Fruit fly (Drosophila melanogaster) whole organism, prepupa: ENCODE measurements around the gene SkpD.

Experiments
- CG11294 ChIP-seq: fragments of 200-800 bp; sonication (Bioruptor generic); IDR thresholded peaks from 2 replicates; pipeline ENCODE4 v1.3.6; 2022; ENCODE audit warnings: missing biosample characterization, missing genetic modification characterization
- CG11762 ChIP-seq: fragments of 200-800 bp; sonication (Bioruptor generic); optimal IDR thresholded peaks from 3 replicates; lab custom pipeline; 2016; ENCODE audit warnings: missing biosample characterization, missing genetic modification characterization; ENCODE audit not compliant: insufficient read depth
- CG11902 ChIP-seq: fragments of 200-800 bp; sonication (Bioruptor generic); optimal IDR thresholded peaks from 3 replicates; lab custom pipeline; 2016; ENCODE audit warnings: missing biosample characterization, missing genetic modification characterization
- CG15336 ChIP-seq: fragments of 200-800 bp; sonication (Bioruptor generic); IDR thresholded peaks from 2 replicates; pipeline ENCODE4 v1.3.6; 2022; ENCODE audit warnings: missing biosample characterization, missing genetic modification characterization
- CG1621 ChIP-seq: fragments of 200-800 bp; sonication (Bioruptor generic); optimal IDR thresholded peaks from 3 replicates; lab custom pipeline; 2018; ENCODE audit warnings: missing biosample characterization, mild to moderate bottlenecking, missing genetic modification characterization
- CG16779 ChIP-seq: fragments of 200-800 bp; sonication (Bioruptor generic); optimal IDR thresholded peaks from 3 replicates; lab custom pipeline; 2017; ENCODE audit warnings: missing biosample characterization, mild to moderate bottlenecking, missing genetic modification characterization
- CG31627 ChIP-seq: fragments of 200-800 bp; sonication (Bioruptor generic); optimal IDR thresholded peaks from 3 replicates; lab custom pipeline; 2016; ENCODE audit warnings: missing biosample characterization, missing genetic modification characterization
- CG32006 ChIP-seq: fragments of 200-800 bp; sonication (Bioruptor generic); optimal IDR thresholded peaks from 3 replicates; lab custom pipeline; 2017; ENCODE audit warnings: missing biosample characterization, mild to moderate bottlenecking, missing genetic modification characterization
- CG3919 ChIP-seq: fragments of 200-800 bp; sonication (Bioruptor generic); optimal IDR thresholded peaks from 3 replicates; lab custom pipeline; 2016; ENCODE audit warnings: missing biosample characterization, missing genetic modification characterization
- CG4318 ChIP-seq: fragments of 200-800 bp; sonication (Bioruptor generic); optimal IDR thresholded peaks from 3 replicates; lab custom pipeline; 2017; ENCODE audit warnings: missing biosample characterization, mild to moderate bottlenecking, missing genetic modification characterization
- CG6163 ChIP-seq: fragments of 200-800 bp; sonication (Bioruptor generic); IDR thresholded peaks from 3 replicates; pipeline ENCODE4 v1.3.6; 2022; ENCODE audit warnings: missing biosample characterization, missing genetic modification characterization
- CG6276 ChIP-seq: fragments of 200-800 bp; sonication (Bioruptor generic); optimal IDR thresholded peaks from 2 replicates; lab custom pipeline; 2017; ENCODE audit warnings: missing biosample characterization, mild to moderate bottlenecking, missing genetic modification characterization
- CG6808 ChIP-seq: fragments of 200-800 bp; sonication (Bioruptor generic); optimal IDR thresholded peaks from 3 replicates; lab custom pipeline; 2017; ENCODE audit warnings: missing biosample characterization, missing genetic modification characterization, mild to moderate bottlenecking, moderate library complexity, missing genetic modification reagents
- CG6854 ChIP-seq: fragments of 200-800 bp; sonication (Bioruptor generic); optimal IDR thresholded peaks from 2 replicates; lab custom pipeline; 2017; ENCODE audit warnings: missing biosample characterization, mild to moderate bottlenecking, missing genetic modification characterization
- CG8119 ChIP-seq: fragments of 200-800 bp; sonication (Bioruptor generic); IDR thresholded peaks from 3 replicates; pipeline ENCODE4 v1.3.6; 2022; ENCODE audit warnings: missing biosample characterization, missing genetic modification characterization
- CG8319 ChIP-seq: fragments of 200-800 bp; sonication (Bioruptor generic); optimal IDR thresholded peaks from 3 replicates; lab custom pipeline; 2016; ENCODE audit warnings: missing biosample characterization, missing genetic modification characterization
- Eip75B ChIP-seq: fragments of 200-800 bp; sonication (Bioruptor generic); optimal IDR thresholded peaks from 3 replicates; lab custom pipeline; 2016; ENCODE audit warnings: missing biosample characterization, missing genetic modification characterization
- Eip78C ChIP-seq: fragments of 200-800 bp; sonication (Bioruptor generic); peaks from one replicate; lab custom pipeline; 2016; ENCODE audit warnings: missing biosample characterization, missing genetic modification characterization
- Ets21C ChIP-seq: fragments of 200-800 bp; sonication (Bioruptor generic); optimal IDR thresholded peaks from 3 replicates; lab custom pipeline; 2016; ENCODE audit warnings: missing biosample characterization, missing genetic modification characterization
- Ets96B ChIP-seq: fragments of 200-800 bp; optimal IDR thresholded peaks from 2 replicates; lab custom pipeline; 2019; ENCODE audit warnings: missing biosample characterization, mild to moderate bottlenecking, missing genetic modification characterization, moderate library complexity
- Gug ChIP-seq: fragments of 200-800 bp; sonication (Bioruptor generic); IDR thresholded peaks from 2 replicates; pipeline ENCODE4 v1.3.6; 2022; ENCODE audit warnings: missing biosample characterization, missing genetic modification characterization
- Hr38 ChIP-seq: sonication (Bioruptor generic); optimal IDR thresholded peaks from 2 replicates; lab custom pipeline; 2016; ENCODE audit warnings: missing biosample characterization, missing genetic modification characterization
- Hr4 ChIP-seq: fragments of 200-800 bp; sonication (Bioruptor generic); optimal IDR thresholded peaks from 3 replicates; lab custom pipeline; 2016; ENCODE audit warnings: missing biosample characterization, missing genetic modification characterization
- Lpt ChIP-seq: fragments of 200-800 bp; sonication (Bioruptor generic); optimal IDR thresholded peaks from 3 replicates; lab custom pipeline; 2016; ENCODE audit warnings: missing biosample characterization, missing genetic modification characterization
- Met ChIP-seq: fragments of 200-800 bp; sonication (Bioruptor generic); optimal IDR thresholded peaks from 3 replicates; lab custom pipeline; 2016; ENCODE audit warnings: missing biosample characterization, missing genetic modification characterization
- OdsH ChIP-seq: fragments of 200-800 bp; sonication (Bioruptor generic); optimal IDR thresholded peaks from 3 replicates; lab custom pipeline; 2016; ENCODE audit warnings: missing biosample characterization, missing genetic modification characterization
- Smox ChIP-seq: fragments of 200-800 bp; sonication (Bioruptor generic); optimal IDR thresholded peaks from 3 replicates; lab custom pipeline; 2016; ENCODE audit warnings: missing biosample characterization, missing genetic modification characterization
- Sox102F ChIP-seq: fragments of 200-800 bp; sonication (Bioruptor generic); optimal IDR thresholded peaks from 2 replicates; lab custom pipeline; 2016; ENCODE audit warnings: missing biosample characterization, mild to moderate bottlenecking, missing genetic modification characterization
- Sox15 ChIP-seq: fragments of 200-800 bp; sonication (Bioruptor generic); optimal IDR thresholded peaks from 3 replicates; lab custom pipeline; 2016; ENCODE audit warnings: missing biosample characterization, missing genetic modification characterization
- achi ChIP-seq: fragments of 200-800 bp; sonication (Bioruptor generic); optimal IDR thresholded peaks from 3 replicates; lab custom pipeline; 2016; ENCODE audit warnings: missing biosample characterization, missing genetic modification characterization
- acj6 ChIP-seq: fragments of 200-800 bp; sonication (Bioruptor generic); optimal IDR thresholded peaks from 3 replicates; lab custom pipeline; 2016; ENCODE audit warnings: missing biosample characterization, missing genetic modification characterization
- cyc ChIP-seq: fragments of 200-800 bp; sonication (Bioruptor generic); optimal IDR thresholded peaks from 3 replicates; lab custom pipeline; 2016; ENCODE audit warnings: missing biosample characterization, missing genetic modification characterization
- dsx ChIP-seq: fragments of 200-800 bp; optimal IDR thresholded peaks from 3 replicates; lab custom pipeline; 2019; ENCODE audit warnings: missing biosample characterization, mild to moderate bottlenecking, missing genetic modification characterization, moderate library complexity; ENCODE audit not compliant: poor library complexity, severe bottlenecking
- esn ChIP-seq: fragments of 200-800 bp; sonication (Bioruptor generic); optimal IDR thresholded peaks from 2 replicates; lab custom pipeline; 2016; ENCODE audit warnings: missing biosample characterization, mild to moderate bottlenecking, missing genetic modification characterization, moderate library complexity
- fd85E ChIP-seq: fragments of 200-800 bp; sonication (Bioruptor generic); optimal IDR thresholded peaks from 3 replicates; lab custom pipeline; 2016; ENCODE audit warnings: missing biosample characterization, missing genetic modification characterization
- salr ChIP-seq, 2 experiments: fragments of 200-800 bp; sonication (Bioruptor generic); optimal IDR thresholded peaks; 3 replicates each; lab custom pipeline; 2016 to 2018; ENCODE audit warnings: missing biosample characterization in 2 of 2, missing genetic modification characterization in 2 of 2, mild to moderate bottlenecking in 1 of 2
- svp ChIP-seq: fragments of 200-800 bp; sonication (Bioruptor generic); peaks from one replicate; lab custom pipeline; 2016; ENCODE audit warnings: missing biosample characterization, missing genetic modification characterization
- topi ChIP-seq: fragments of 200-800 bp; sonication (Bioruptor generic); optimal IDR thresholded peaks from 3 replicates; lab custom pipeline; 2016; ENCODE audit warnings: missing biosample characterization, missing genetic modification characterization
- vri ChIP-seq: fragments of 200-800 bp; sonication (Bioruptor generic); optimal IDR thresholded peaks from 3 replicates; lab custom pipeline; 2016; ENCODE audit warnings: missing biosample characterization, mild to moderate bottlenecking, missing genetic modification characterization

SkpD gene

DNA sequence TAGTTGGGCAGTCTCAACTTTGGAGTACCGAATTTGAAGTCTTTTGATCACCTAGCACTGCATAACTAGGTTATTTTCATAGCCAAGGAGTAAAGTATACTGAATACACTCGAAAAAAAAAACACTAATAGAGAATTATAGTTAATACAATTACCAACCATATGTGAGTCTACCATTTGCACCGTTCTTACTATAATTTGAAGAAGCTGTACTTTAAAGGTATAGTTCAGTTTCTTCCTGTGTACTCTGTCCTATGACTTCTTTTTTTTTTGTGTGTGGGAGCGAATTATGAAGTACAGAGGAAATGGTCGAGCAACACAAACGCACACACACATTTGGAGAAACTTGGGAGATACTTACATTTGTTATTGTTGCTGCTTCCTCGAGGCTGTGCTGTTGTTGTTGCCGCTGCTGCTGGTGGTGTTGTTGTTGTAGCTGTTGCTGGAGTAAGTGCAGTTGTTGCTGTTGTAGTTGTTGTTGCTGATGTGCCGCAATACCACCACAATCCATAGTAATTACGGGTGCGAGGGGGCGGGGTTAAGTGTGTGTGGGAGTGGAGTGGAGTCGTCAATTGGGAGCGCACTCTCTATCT lies 38.1 kb downstream of the SkpD start (continued):
- TF ChIP-seq dsx (GFP tag; lab: Kevin White, UChicago) = peak; percentile 51
- peak; percentile 83 for TF ChIP-seq CG6808 (GFP tag; lab: Kevin White, UChicago)
- TF ChIP-seq Sox15 (GFP tag; lab: Kevin White, UChicago) = peak; percentile 83
- peak; percentile 96 for TF ChIP-seq Hr4 (GFP tag; lab: Kevin White, UChicago)
- TF ChIP-seq CG11902 = peak; percentile 81
- TF ChIP-seq svp = peak; percentile 93
- peak; percentile 91 for TF ChIP-seq cyc
- TF ChIP-seq Smox (GFP tag; lab: Kevin White, UChicago) = peak; percentile 87
- peak; percentile 38 for TF ChIP-seq Hr38
- TF ChIP-seq Lpt (GFP tag; lab: Kevin White, UChicago) = peak; percentile 95
- peak; percentile 93 for TF ChIP-seq OdsH
- TF ChIP-seq CG32006 = peak; percentile 97
- TF ChIP-seq Met (GFP tag; lab: Kevin White, UChicago) = peak; percentile 90
- peak; percentile 91 for TF ChIP-seq achi
- peak; percentile 54 for TF ChIP-seq vri
- TF ChIP-seq Ets21C (GFP tag; lab: Kevin White, UChicago) = peak; percentile 78
- TF ChIP-seq Eip75B = peak; percentile 91
- peak; percentile 93 for TF ChIP-seq CG8119
- TF ChIP-seq CG11294 (GFP tag; lab: Robert Waterston, UW) = peak; percentile 84
- peak; percentile 93 for TF ChIP-seq Gug (GFP tag; lab: Robert Waterston, UW)
- TF ChIP-seq CG11762 (GFP tag; lab: Kevin White, UChicago) = peak; percentile 91
- peak; percentile 93 for TF ChIP-seq topi (GFP tag; lab: Kevin White, UChicago)
- peak; percentile 93 for TF ChIP-seq CG4318 (GFP tag; lab: Kevin White, UChicago)
- peak; percentile 94 for TF ChIP-seq CG6276 (GFP tag; lab: Kevin White, UChicago)
- peak; percentile 84 for TF ChIP-seq CG8319
- peak; percentile 60 for TF ChIP-seq fd85E
- peak; percentile 95 for TF ChIP-seq CG3919 (GFP tag; lab: Kevin White, UChicago)
- TF ChIP-seq Sox102F (GFP tag; lab: Kevin White, UChicago) = peak; percentile 87
- TF ChIP-seq, all 60 proteins: peak for 57

DNA sequence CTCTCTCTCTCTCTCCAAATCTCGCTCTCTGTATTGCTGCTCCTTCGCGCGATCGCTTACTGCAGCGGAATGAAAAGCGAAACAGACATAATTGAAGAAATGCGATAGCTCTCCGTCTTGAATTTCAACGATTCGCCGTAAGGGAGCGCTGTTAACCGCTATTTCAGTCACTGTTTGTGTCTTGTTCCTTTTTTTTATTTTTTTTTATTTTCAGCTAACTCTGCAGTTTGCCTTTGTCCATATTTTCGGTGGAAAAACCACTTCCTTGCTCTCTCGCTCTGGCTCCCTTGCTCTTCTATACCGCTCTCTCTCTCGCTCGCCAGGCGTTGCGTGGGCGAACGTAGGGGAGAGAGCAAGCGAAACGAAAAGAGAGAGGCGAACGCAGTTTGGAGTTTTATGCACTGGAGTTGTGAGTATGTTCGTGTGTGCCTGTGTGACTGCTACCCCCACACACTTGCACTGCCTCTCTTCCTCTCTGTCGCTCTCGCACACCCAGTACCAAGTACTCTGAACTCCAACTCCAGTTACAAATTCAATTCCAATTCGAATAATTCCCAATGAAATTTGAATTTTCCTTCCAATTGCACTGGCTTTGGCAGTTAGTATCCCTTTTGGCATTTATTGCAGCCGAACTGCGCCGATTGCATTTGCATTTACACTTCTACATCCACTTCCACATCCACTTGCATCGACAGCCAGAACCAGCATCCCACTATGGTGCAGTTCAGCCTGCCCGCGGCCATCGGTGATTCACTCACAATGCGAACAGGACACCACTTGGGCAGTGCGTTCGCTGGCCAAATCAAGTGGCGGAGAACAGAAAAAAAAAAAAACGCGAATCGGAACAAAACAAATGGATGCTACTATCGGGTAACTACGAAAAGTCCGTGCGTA lies 38.8 kb downstream of the SkpD start:
- TF ChIP-seq CG15336 (GFP tag; lab: Robert Waterston, UW) = peak; percentile 40; the same call in 1 of the 2 replicates
- no peak for TF ChIP-seq CG1621 (tag; lab: Kevin White, UChicago)
- no peak for TF ChIP-seq CG4318 (GFP tag; lab: Kevin White, UChicago)
- no peak for TF ChIP-seq salr (GFP tag; optimal IDR thresholded peaks at IDR 0.05; lab: Kevin White, UChicago)
- no peak for TF ChIP-seq Smox (GFP tag; lab: Kevin White, UChicago)
- TF ChIP-seq esn = no peak
- no peak for TF ChIP-seq Sox102F (GFP tag; lab: Kevin White, UChicago)
- TF ChIP-seq Gug (GFP tag; lab: Robert Waterston, UW) = no peak
- TF ChIP-seq CG11762 (GFP tag; lab: Kevin White, UChicago) = no peak
- no peak for TF ChIP-seq acj6
- no peak for TF ChIP-seq vri
- TF ChIP-seq fd85E = no peak
- no peak for TF ChIP-seq CG16779
- no peak for TF ChIP-seq Lpt (GFP tag; lab: Kevin White, UChicago)
- TF ChIP-seq CG8119 = 0 out of 3 replicates have a peak, but pooled peaks have one; percentile 21
- TF ChIP-seq Ets21C (GFP tag; lab: Kevin White, UChicago) = no peak
- TF ChIP-seq Eip78C (GFP tag; lab: Kevin White, UChicago) = peak; percentile 66
- TF ChIP-seq CG6163 (GFP tag; lab: Robert Waterston, UW) = peak; percentile 44; the same call in 2 of the 3 replicates
- no peak for TF ChIP-seq CG31627 (GFP tag; lab: Kevin White, UChicago)
- TF ChIP-seq CG6854 (GFP tag; lab: Kevin White, UChicago) = peak; percentile 50
- no peak for TF ChIP-seq Ets96B (tag; lab: Kevin White, UChicago)
- no peak for TF ChIP-seq CG6808 (GFP tag; lab: Kevin White, UChicago)
- TF ChIP-seq Sox15 (GFP tag; lab: Kevin White, UChicago) = no peak
- no peak for TF ChIP-seq dsx (GFP tag; lab: Kevin White, UChicago)
- TF ChIP-seq OdsH = no peak
- TF ChIP-seq, all 60 proteins: peak for 5
